Worm (Caenorhabditis elegans): ENCODE data around the gene T07F8.4.
A peak's percentile ranks its signal among the peaks of the same experiment; 100 is the strongest.

T07F8.4 gene

ce11 chrII:7103111-7103510 lies 28.7 kb downstream of the T07F8.4 start:
- no peak for TF ChIP-seq fos-1 (tag; optimal IDR thresholded peaks at IDR 0.05)
- no peak for TF ChIP-seq dmd-4 (tag; optimal IDR thresholded peaks at IDR 0.05)
- no peak for TF ChIP-seq nhr-25 (tag; optimal IDR thresholded peaks at IDR 0.05)
- TF ChIP-seq lin-13 (GFP tag; optimal IDR thresholded peaks at IDR 0.05), result no peak
- no peak for TF ChIP-seq elt-3 (tag; optimal IDR thresholded peaks at IDR 0.05)
- TF ChIP-seq F13H6.1 (tag; optimal IDR thresholded peaks at IDR 0.05), result no peak
- TF ChIP-seq Y55F3AM.14 (GFP tag; optimal IDR thresholded peaks at IDR 0.05), result no peak
- no peak for TF ChIP-seq ceh-16 (tag; optimal IDR thresholded peaks at IDR 0.05)

DNA sequence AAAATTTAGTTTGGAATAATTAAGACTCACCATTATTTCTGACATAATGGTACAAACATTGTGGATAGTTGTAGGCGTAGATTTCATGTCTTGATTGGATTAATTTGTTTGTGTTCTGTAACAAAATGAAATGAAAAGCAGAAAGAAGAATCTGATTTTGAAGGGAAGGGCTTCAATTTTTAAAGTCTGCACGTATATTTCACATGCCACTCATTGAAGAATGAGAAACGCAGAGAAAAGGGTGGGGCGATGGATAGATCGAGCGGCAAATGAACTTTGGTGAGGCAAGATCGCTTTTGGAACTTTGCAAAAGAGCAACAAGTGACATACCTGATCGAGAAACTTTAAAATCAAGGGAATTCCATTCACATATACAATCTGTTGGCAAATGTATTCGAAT lies 29.5 kb downstream of the T07F8.4 start:
- TF ChIP-seq lsy-2 (tag; optimal IDR thresholded peaks at IDR 0.05), result peak in 1 of 2 experiments; percentile 18
- peak; percentile 30 for TF ChIP-seq nhr-129 (tag; optimal IDR thresholded peaks at IDR 0.05)
- TF ChIP-seq elt-1 (tag; optimal IDR thresholded peaks at IDR 0.05), result no peak
- no peak for TF ChIP-seq ztf-1 (GFP tag; conservative IDR thresholded peaks at IDR 0.05)

ce11 chrII:7100838-7101237 lies 31.0 kb downstream of the T07F8.4 start, which contains the start of gene mmaa-1:
mmaa-1 (minus strand) TSS chrII:7101165.
- TF ChIP-seq sma-9 (GFP tag; optimal IDR thresholded peaks at IDR 0.05) (peak; percentile 0), sma-9 (tag; optimal IDR thresholded peaks at IDR 0.05) (no peak), mab-5 (tag; optimal IDR thresholded peaks at IDR 0.05) (no peak), lin-11 (tag; optimal IDR thresholded peaks at IDR 0.05) (no peak)

DNA sequence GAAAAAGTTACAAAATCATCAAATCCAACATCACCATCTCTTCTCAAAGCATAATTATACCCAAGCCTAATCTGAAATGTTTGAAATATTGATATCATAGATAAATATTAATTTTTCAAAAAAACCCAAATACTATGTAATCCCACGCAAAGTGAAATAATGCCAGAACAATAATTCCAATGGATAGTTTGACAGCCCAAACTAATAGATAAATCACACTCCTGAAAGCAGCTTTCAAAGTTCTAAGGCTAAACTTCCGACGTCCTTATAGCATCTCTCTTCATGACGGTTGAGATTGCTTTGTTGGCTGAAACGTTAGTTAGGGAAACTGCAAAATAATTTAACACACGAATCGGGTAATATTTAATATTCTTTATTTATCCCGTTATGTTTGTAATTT lies 32.6 kb downstream of the T07F8.4 start:
- TF ChIP-seq fos-1 (tag; optimal IDR thresholded peaks at IDR 0.05) (no peak), ztf-4 (tag; optimal IDR thresholded peaks at IDR 0.05) (no peak), lin-11 (tag; optimal IDR thresholded peaks at IDR 0.05) (no peak), crh-2 (tag; optimal IDR thresholded peaks at IDR 0.05) (no peak), nhr-6 (tag; optimal IDR thresholded peaks at IDR 0.05) (no peak), F13H6.1 (tag; optimal IDR thresholded peaks at IDR 0.05) (no peak), mab-5 (tag; optimal IDR thresholded peaks at IDR 0.05) (no peak), lin-39 (tag; optimal IDR thresholded peaks at IDR 0.05) (no peak), lsy-2 (tag; optimal IDR thresholded peaks at IDR 0.05) (no peak), nhr-77 (tag; optimal IDR thresholded peaks at IDR 0.05) (no peak), unc-62 (GFP tag; optimal IDR thresholded peaks at IDR 0.05) (no peak), sma-3 (GFP tag; optimal IDR thresholded peaks at IDR 0.05) (no peak), ztf-11 (tag; optimal IDR thresholded peaks at IDR 0.05) (no peak), sma-9 (GFP tag; optimal IDR thresholded peaks at IDR 0.05) (no peak), sma-9 (tag; optimal IDR thresholded peaks at IDR 0.05) (no peak), dmd-4 (tag; optimal IDR thresholded peaks at IDR 0.05) (no peak), ceh-16 (tag; optimal IDR thresholded peaks at IDR 0.05) (no peak), sem-4 (tag; optimal IDR thresholded peaks at IDR 0.05) (no peak), gmeb-1 (tag; optimal IDR thresholded peaks at IDR 0.05) (no peak)

DNA sequence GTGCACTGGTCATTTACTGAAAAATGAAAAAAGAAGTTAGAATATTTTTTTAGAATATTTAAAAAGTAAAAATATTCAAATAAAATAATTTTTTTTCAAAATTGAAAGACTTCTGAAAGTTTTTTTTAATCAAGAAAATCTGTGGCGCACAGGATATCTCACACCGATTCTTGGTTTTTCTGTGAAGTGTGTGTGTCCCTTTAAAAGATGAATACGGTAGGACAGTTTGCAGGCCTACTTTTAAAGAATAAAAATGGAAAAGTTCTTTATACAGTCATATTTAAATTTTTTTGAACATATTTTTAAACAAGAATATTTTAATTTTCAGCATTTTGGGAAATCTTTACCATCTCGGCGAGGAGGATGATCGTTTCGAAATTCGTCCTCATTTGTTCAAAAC lies 33.3 kb downstream of the T07F8.4 start, which contains the start of gene mct-5:
Gene mct-5 (minus strand): TSS at position 16 of the 400 bp plus-strand sequence.
- no peak for TF ChIP-seq nhr-237 (tag; optimal IDR thresholded peaks at IDR 0.05)
- TF ChIP-seq fos-1 (tag; optimal IDR thresholded peaks at IDR 0.05), result no peak

ce11 chrII:7095970-7096369 lies 35.9 kb downstream of the T07F8.4 start:
- no peak for TF ChIP-seq mab-5 (tag; optimal IDR thresholded peaks at IDR 0.05)
- TF ChIP-seq egl-27 (tag; optimal IDR thresholded peaks at IDR 0.05), result no peak
- TF ChIP-seq elt-1 (tag; optimal IDR thresholded peaks at IDR 0.05), result no peak
- no peak for TF ChIP-seq fos-1 (tag; optimal IDR thresholded peaks at IDR 0.05)
- TF ChIP-seq ZK546.5 (tag; optimal IDR thresholded peaks at IDR 0.05), result no peak

DNA sequence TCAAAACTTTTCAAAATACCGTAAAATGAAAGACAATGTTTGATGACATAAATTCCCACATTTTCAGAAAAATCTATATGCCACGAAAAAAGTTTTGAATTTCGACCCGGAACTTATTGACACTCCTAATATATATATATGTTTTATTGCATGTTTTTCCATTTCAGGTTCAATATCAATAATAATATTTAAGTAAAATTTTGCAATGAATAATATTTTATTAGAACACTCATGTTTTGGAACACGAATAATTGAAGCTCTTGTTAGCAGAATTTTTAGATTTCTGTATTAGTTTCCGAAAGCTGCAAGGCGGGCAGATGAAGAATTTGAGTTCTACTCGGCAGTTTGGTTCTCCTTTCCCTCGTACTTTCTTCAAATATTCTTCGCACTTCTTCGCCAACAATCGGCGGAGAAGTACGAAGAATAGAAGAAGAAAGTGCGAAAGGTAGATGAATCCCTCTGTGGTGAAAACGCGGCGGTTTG lies 38.5 kb downstream of the T07F8.4 start, which contains the start of gene T02G5.3:
Gene T02G5.3 (plus strand): TSS at position 51 of the 483 bp plus-strand sequence.
- TF ChIP-seq ztf-1 (GFP tag; conservative IDR thresholded peaks at IDR 0.05) (no peak), nhr-12 (tag; optimal IDR thresholded peaks at IDR 0.05) (no peak), nhr-23 (tag; optimal IDR thresholded peaks at IDR 0.05) (no peak), nhr-11 (tag; optimal IDR thresholded peaks at IDR 0.05) (no peak), mab-5 (tag; optimal IDR thresholded peaks at IDR 0.05) (no peak), nhr-25 (tag; optimal IDR thresholded peaks at IDR 0.05) (no peak), unc-39 (tag; optimal IDR thresholded peaks at IDR 0.05) (no peak), sma-9 (GFP tag; optimal IDR thresholded peaks at IDR 0.05) (no peak), sma-9 (tag; optimal IDR thresholded peaks at IDR 0.05) (no peak), unc-62 (GFP tag; optimal IDR thresholded peaks at IDR 0.05) (no peak), nhr-10 (tag; optimal IDR thresholded peaks at IDR 0.05) (no peak), ztf-4 (tag; optimal IDR thresholded peaks at IDR 0.05) (no peak), ceh-16 (tag; optimal IDR thresholded peaks at IDR 0.05) (no peak), peb-1 (tag; optimal IDR thresholded peaks at IDR 0.05) (no peak), lin-11 (tag; optimal IDR thresholded peaks at IDR 0.05) (no peak), alr-1 (tag; optimal IDR thresholded peaks at IDR 0.05) (no peak), ZK546.5 (tag; optimal IDR thresholded peaks at IDR 0.05) (no peak), fos-1 (tag; optimal IDR thresholded peaks at IDR 0.05) (no peak), egl-27 (tag; optimal IDR thresholded peaks at IDR 0.05) (no peak), ztf-11 (tag; optimal IDR thresholded peaks at IDR 0.05) (no peak)
